Worm (Caenorhabditis elegans) whole organism, early embryonic: ENCODE measurements around the gene T24B8.4.

Source experiments
- B0310.2 ChIP-seq: sonication (generic microtip); optimal IDR thresholded peaks from 2 replicates; lab custom pipeline; 2016; ENCODE audit warnings: mild to moderate bottlenecking, missing genetic modification characterization, missing compliant biosample characterization
- F13C5.2 ChIP-seq: sonication (generic microtip); optimal IDR thresholded peaks from 2 replicates; lab custom pipeline; 2017; ENCODE audit warnings: mild to moderate bottlenecking, missing genetic modification characterization, inconsistent platforms, missing compliant biosample characterization
- aly-1 ChIP-seq: sonication (generic microtip); optimal IDR thresholded peaks from 2 replicates; lab custom pipeline; 2016; ENCODE audit warnings: missing genetic modification characterization, missing compliant biosample characterization
- ama-1 ChIP-seq: fragments of 150-350 bp; optimal IDR thresholded peaks from 2 replicates; lab custom pipeline; 2014
- ceh-13 ChIP-seq: fragments of 200-800 bp; sonication (Bioruptor generic); optimal IDR thresholded peaks from 2 replicates; lab custom pipeline; 2018; ENCODE audit warnings: mild to moderate bottlenecking, missing genetic modification characterization, missing compliant biosample characterization
- ceh-36 ChIP-seq: sonication (generic microtip); optimal IDR thresholded peaks from 2 replicates; lab custom pipeline; 2016; ENCODE audit warnings: missing genetic modification characterization, inconsistent platforms, missing compliant biosample characterization
- ets-7 ChIP-seq: sonication (generic microtip); optimal IDR thresholded peaks from 2 replicates; lab custom pipeline; 2016; ENCODE audit warnings: missing genotype, missing genetic modification characterization, missing compliant biosample characterization
- flt-1 ChIP-seq: fragments of 200-800 bp; sonication (Bioruptor generic); IDR thresholded peaks from 2 replicates; pipeline ENCODE4 v1.3.6; 2022; ENCODE audit warnings: missing genetic modification characterization, missing compliant biosample characterization
- hmbx-1 ChIP-seq: sonication (generic microtip); optimal IDR thresholded peaks from 2 replicates; lab custom pipeline; 2016; ENCODE audit warnings: mild to moderate bottlenecking, missing genetic modification characterization, missing compliant biosample characterization
- hmg-4 ChIP-seq: fragments of 200-800 bp; sonication (Bioruptor generic); optimal IDR thresholded peaks from 2 replicates; lab custom pipeline; 2018; ENCODE audit warnings: mild to moderate bottlenecking, missing genetic modification characterization, missing compliant biosample characterization
- hnd-1 ChIP-seq: sonication (generic microtip); optimal IDR thresholded peaks from 2 replicates; lab custom pipeline; 2016; ENCODE audit warnings: missing genetic modification characterization, missing compliant biosample characterization
- pes-1 ChIP-seq: fragments of 200-800 bp; sonication (Bioruptor generic); IDR thresholded peaks from 2 replicates; pipeline ENCODE4 v1.3.6; 2022; ENCODE audit warnings: missing genetic modification reagents, missing genetic modification characterization, missing compliant biosample characterization
- scrt-1 ChIP-seq: fragments of 200-800 bp; sonication (Bioruptor generic); IDR thresholded peaks from 2 replicates; pipeline ENCODE4 v1.3.6; 2022; ENCODE audit warnings: missing genetic modification characterization, missing compliant biosample characterization
- sea-1 ChIP-seq: fragments of 200-800 bp; sonication (Bioruptor generic); conservative IDR thresholded peaks from 2 replicates; pipeline ENCODE4 v1.3.6; 2022; ENCODE audit warnings: missing genetic modification characterization, missing compliant biosample characterization
- tbx-11 ChIP-seq: fragments of 200-800 bp; sonication (Bioruptor generic); IDR thresholded peaks from 2 replicates; pipeline ENCODE4 v1.3.6; 2022; ENCODE audit warnings: missing genetic modification characterization, missing compliant biosample characterization
- tbx-37 ChIP-seq: fragments of 200-800 bp; sonication (Bioruptor generic); conservative IDR thresholded peaks from 2 replicates; pipeline ENCODE4 v1.3.6; 2022; ENCODE audit warnings: missing genetic modification reagents, missing genetic modification characterization, missing compliant biosample characterization
- tra-4 ChIP-seq: sonication (generic microtip); optimal IDR thresholded peaks from 2 replicates; lab custom pipeline; 2017; ENCODE audit warnings: missing genetic modification characterization, missing compliant biosample characterization

Gene T24B8.4

DNA sequence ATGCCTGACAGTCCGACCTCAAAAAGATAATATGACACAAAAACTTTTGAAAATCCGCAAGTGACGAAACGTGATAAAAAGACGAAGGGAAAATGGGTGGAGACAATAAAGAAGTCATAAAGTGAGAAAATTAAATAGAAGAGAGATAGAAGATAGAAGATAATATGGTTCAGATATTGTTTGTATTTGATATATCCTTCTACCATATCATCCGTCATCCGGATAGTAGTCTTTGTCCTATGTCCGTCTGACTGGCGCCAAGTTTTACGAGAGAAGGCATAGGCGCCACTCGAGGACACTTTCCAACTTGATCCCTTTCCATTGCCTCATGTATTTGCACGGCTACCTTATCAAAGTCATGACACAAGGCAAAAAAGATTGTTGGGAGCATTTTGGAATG lies 38.7 kb downstream of the T24B8.4 start:
- TF ChIP-seq tbx-11 (GFP tag; lab: Robert Waterston, UW) (no peak), sea-1 (no peak)

DNA sequence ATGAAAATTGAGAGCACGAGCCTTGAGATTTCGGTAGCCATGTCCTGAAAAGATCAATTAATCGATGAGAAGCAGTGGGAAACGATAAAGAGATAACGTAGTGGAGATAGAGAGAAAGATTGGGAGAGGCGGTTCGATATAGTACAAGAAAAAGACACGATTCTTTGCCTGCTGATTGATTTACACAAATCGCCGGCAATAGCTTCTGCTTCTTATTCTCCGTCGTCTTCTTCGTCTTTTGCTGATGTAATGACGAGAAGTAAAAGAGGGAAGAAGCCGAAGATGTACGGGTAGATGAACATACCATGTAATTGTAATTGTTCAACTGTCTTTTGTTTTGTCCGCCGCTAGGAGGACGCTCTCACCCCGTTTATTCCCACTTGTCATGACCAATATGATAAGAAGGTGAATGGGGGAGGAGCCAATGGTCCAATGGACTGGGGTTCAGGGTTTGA lies 41.4 kb downstream of the T24B8.4 start, which contains the start of gene F37B12.1:
Gene F37B12.1 (minus strand): TSS at position 51 of the 455 bp plus-strand sequence.
- TF ChIP-seq scrt-1 (GFP tag; lab: Robert Waterston, UW): no peak
- TF ChIP-seq tra-4 (tag; lab: Kevin White, UChicago): no peak
- TF ChIP-seq hmbx-1 (tag; lab: Kevin White, UChicago): no peak
- no peak for TF ChIP-seq ceh-13 (GFP tag; lab: Kevin White, UChicago)
- TF ChIP-seq aly-1 (tag; lab: Kevin White, UChicago): no peak
- no peak for TF ChIP-seq sea-1
- no peak for TF ChIP-seq hnd-1 (tag; lab: Kevin White, UChicago)
- TF ChIP-seq pes-1: no peak
- no peak for TF ChIP-seq hmg-4 (GFP tag; lab: Kevin White, UChicago)
- no peak for TF ChIP-seq flt-1 (GFP tag; lab: Robert Waterston, UW)
- TF ChIP-seq tbx-37 (GFP tag; lab: Robert Waterston, UW): no peak

DNA sequence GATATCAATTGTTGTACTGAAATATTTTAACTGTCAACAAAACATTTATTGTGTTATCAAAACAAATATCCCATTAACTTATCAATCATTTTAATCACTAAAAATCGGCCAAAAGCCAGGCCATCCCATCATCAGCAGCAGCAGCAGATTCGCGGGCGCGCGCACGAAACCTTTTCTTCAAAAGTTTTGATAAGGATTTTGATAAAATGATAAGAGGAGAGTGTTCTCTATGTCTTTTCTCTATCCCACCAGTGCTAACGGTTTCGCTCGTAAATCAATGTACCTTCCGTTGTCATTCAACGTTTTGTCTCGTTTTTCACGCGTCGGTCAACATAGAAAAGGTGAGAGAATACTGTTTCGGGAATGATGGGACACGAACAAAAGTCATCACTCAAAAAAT lies 42.5 kb downstream of the T24B8.4 start:
- TF ChIP-seq aly-1 (tag; lab: Kevin White, UChicago): no peak
- no peak for TF ChIP-seq tbx-37 (GFP tag; lab: Robert Waterston, UW)
- no peak for TF ChIP-seq ets-7 (tag; lab: Kevin White, UChicago)
- no peak for TF ChIP-seq ceh-36 (tag; lab: Kevin White, UChicago)
- TF ChIP-seq tbx-11 (GFP tag; lab: Robert Waterston, UW): no peak
- TF ChIP-seq hmg-4 (GFP tag; lab: Kevin White, UChicago): no peak
- TF ChIP-seq scrt-1 (GFP tag; lab: Robert Waterston, UW): no peak
- TF ChIP-seq flt-1 (GFP tag; lab: Robert Waterston, UW): no peak
- no peak for TF ChIP-seq B0310.2
- no peak for TF ChIP-seq tra-4 (tag; lab: Kevin White, UChicago)
- no peak for TF ChIP-seq ama-1
- no peak for TF ChIP-seq pes-1
- TF ChIP-seq F13C5.2 (tag; lab: Kevin White, UChicago): no peak
- TF ChIP-seq ceh-13 (GFP tag; lab: Kevin White, UChicago): no peak
- no peak for TF ChIP-seq hmbx-1 (tag; lab: Kevin White, UChicago)
- no peak for TF ChIP-seq hnd-1 (tag; lab: Kevin White, UChicago)
- no peak for TF ChIP-seq sea-1

DNA sequence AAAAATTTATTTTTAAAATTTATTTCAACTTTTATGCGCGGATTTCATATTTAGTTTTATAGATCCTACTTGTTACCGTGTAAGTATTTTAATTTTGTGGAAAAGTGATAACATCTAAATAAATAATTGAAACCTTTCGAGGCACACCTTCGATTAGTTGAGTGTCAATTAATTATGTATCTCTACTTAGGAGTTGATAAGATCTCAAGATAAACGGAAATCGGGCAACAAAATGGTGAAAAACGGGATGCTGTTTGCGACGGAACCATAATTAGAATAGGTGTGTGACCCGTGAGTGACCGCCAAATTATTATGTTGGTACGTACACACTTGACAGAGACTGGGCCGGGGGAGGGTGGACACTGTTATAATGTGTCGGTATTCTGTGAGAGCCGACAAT lies 44.3 kb downstream of the T24B8.4 start:
- TF ChIP-seq tra-4 (tag; lab: Kevin White, UChicago) (no peak), sea-1 (no peak), aly-1 (tag; lab: Kevin White, UChicago) (no peak), ceh-36 (tag; lab: Kevin White, UChicago) (no peak), ets-7 (tag; lab: Kevin White, UChicago) (no peak), hmbx-1 (tag; lab: Kevin White, UChicago) (no peak), tbx-11 (GFP tag; lab: Robert Waterston, UW) (no peak), ama-1 (no peak)

DNA sequence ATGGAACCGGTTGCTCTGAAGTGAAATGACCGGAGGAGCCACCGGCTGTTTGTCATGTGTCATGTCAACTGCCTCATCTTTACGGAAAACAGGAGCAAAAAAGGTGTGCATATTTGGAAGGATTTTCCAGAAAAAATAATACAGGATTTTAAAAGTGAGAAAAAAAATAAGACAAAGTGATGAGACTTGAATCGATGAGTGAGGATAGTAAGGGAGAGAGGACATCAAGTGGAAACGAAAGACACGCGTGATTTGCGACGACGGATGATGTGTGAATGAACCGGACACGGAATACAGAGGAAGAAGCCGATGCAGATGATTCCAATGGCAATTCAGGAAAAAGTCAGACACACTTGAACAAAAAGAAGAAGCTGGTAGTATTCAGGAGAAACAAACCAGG lies 46.3 kb downstream of the T24B8.4 start:
- TF ChIP-seq aly-1 (tag; lab: Kevin White, UChicago) (no peak), ama-1 (no peak), hnd-1 (tag; lab: Kevin White, UChicago) (no peak), ceh-13 (GFP tag; lab: Kevin White, UChicago) (no peak), sea-1 (no peak), pes-1 (no peak), hmg-4 (GFP tag; lab: Kevin White, UChicago) (no peak), tbx-11 (GFP tag; lab: Robert Waterston, UW) (no peak), F13C5.2 (tag; lab: Kevin White, UChicago) (no peak), ceh-36 (tag; lab: Kevin White, UChicago) (no peak), tra-4 (tag; lab: Kevin White, UChicago) (no peak), scrt-1 (GFP tag; lab: Robert Waterston, UW) (no peak), B0310.2 (no peak), tbx-37 (GFP tag; lab: Robert Waterston, UW) (no peak), flt-1 (GFP tag; lab: Robert Waterston, UW) (no peak), ets-7 (tag; lab: Kevin White, UChicago) (no peak), hmbx-1 (tag; lab: Kevin White, UChicago) (no peak)

DNA sequence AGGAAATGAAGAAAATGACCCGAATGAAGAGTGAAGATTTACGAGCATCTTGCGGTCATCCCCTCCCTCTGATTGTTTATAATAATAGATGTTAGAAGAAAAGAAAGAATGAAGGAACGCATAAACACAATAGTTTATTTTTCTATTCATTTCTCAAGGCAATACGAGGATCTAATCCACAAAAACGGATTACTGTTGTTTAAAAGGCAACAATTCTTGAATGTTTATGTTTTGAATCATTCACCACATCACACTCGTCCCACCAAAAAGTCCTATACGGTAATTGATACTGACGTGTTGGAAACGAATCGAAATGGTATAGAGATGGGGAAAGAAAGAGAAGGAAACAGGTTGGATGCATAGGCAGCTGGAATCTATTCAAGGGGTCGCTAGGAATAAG lies 49.0 kb downstream of the T24B8.4 start:
- TF ChIP-seq ama-1 (no peak), ceh-36 (tag; lab: Kevin White, UChicago) (no peak), tbx-11 (GFP tag; lab: Robert Waterston, UW) (no peak), hnd-1 (tag; lab: Kevin White, UChicago) (no peak), sea-1 (no peak), ceh-13 (GFP tag; lab: Kevin White, UChicago) (no peak), pes-1 (no peak), scrt-1 (GFP tag; lab: Robert Waterston, UW) (no peak), aly-1 (tag; lab: Kevin White, UChicago) (no peak), hmg-4 (GFP tag; lab: Kevin White, UChicago) (no peak), tbx-37 (GFP tag; lab: Robert Waterston, UW) (no peak), tra-4 (tag; lab: Kevin White, UChicago) (no peak), ets-7 (tag; lab: Kevin White, UChicago) (no peak)

DNA sequence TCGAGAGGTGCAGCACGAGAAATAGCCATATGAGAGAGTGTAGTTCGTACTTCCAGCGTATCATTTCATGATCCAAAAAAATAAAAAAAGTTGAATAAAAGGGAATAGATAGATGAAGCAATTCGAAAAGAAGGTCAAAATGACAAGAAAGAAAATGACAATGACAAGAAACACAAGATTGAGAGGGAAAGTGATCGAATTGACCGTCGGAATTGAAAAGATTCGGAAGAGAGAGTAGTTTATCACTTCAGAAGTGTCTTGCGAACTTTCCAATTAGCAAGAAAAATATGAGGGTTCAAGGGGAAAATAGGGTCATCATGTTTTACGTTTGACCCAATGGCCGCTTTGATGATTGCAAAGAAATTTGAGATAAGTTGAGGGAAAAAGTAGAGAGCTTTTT lies 50.9 kb downstream of the T24B8.4 start, which contains the start of gene dep-1:
Gene dep-1 (minus strand): TSS at position 95 of the 400 bp plus-strand sequence.
- TF ChIP-seq F13C5.2 (tag; lab: Kevin White, UChicago) (no peak), ceh-36 (tag; lab: Kevin White, UChicago) (no peak), tbx-11 (GFP tag; lab: Robert Waterston, UW) (no peak), tbx-37 (GFP tag; lab: Robert Waterston, UW) (no peak), hmg-4 (GFP tag; lab: Kevin White, UChicago) (no peak), ets-7 (tag; lab: Kevin White, UChicago) (no peak), hnd-1 (tag; lab: Kevin White, UChicago) (no peak), scrt-1 (GFP tag; lab: Robert Waterston, UW) (no peak), B0310.2 (no peak), ceh-13 (GFP tag; lab: Kevin White, UChicago) (no peak), aly-1 (tag; lab: Kevin White, UChicago) (no peak), ama-1 (no peak), sea-1 (no peak), hmbx-1 (tag; lab: Kevin White, UChicago) (no peak), pes-1 (no peak), flt-1 (GFP tag; lab: Robert Waterston, UW) (no peak), tra-4 (tag; lab: Kevin White, UChicago) (no peak)
